Worm (Caenorhabditis elegans) whole organism, L4 larva: ENCODE data around the gene inx-11.

Experiments used
- F37D6.2 ChIP-seq: sonication (generic microtip); optimal IDR thresholded peaks from 2 replicates; lab custom pipeline; 2016; ENCODE audit warnings: mild to moderate bottlenecking, missing genetic modification characterization, missing compliant biosample characterization
- F49E8.2 ChIP-seq: sonication (generic microtip); optimal IDR thresholded peaks from 2 replicates; lab custom pipeline; 2016; ENCODE audit warnings: missing compliant biosample characterization, mild to moderate bottlenecking, missing genetic modification characterization, borderline replicate concordance
- R02D3.7 ChIP-seq: fragments of 150-350 bp; sonication (generic microtip); optimal IDR thresholded peaks from 3 replicates; lab custom pipeline; 2014; ENCODE audit warnings: missing biosample characterization, missing genetic modification characterization
- aly-2 ChIP-seq: sonication (generic microtip); optimal IDR thresholded peaks from 2 replicates; lab custom pipeline; 2018; ENCODE audit warnings: missing biosample characterization, missing genetic modification characterization
- ceh-82 ChIP-seq: sonication (generic microtip); optimal IDR thresholded peaks from 2 replicates; lab custom pipeline; 2017; ENCODE audit warnings: missing biosample characterization, missing genetic modification characterization
- jun-1 ChIP-seq: fragments of 150-350 bp; optimal IDR thresholded peaks from 2 replicates; lab custom pipeline; 2014; ENCODE audit warnings: missing biosample characterization, missing genetic modification reagents, missing genetic modification characterization
- nhr-11 ChIP-seq: fragments of 150-350 bp; optimal IDR thresholded peaks from 2 replicates; lab custom pipeline; 2014; ENCODE audit warnings: missing biosample characterization, missing genetic modification characterization
- nhr-6 ChIP-seq: fragments of 150-350 bp; optimal IDR thresholded peaks from 2 replicates; lab custom pipeline; 2014; ENCODE audit warnings: missing biosample characterization, missing genetic modification characterization
- saeg-2 ChIP-seq: fragments of 200-800 bp; sonication (Bioruptor generic); IDR thresholded peaks from 2 replicates; pipeline ENCODE4 v1.3.6; 2022; ENCODE audit warnings: missing genetic modification reagents, missing genetic modification characterization, missing compliant biosample characterization
- snpc-4 ChIP-seq: fragments of 150-350 bp; optimal IDR thresholded peaks from 2 replicates; lab custom pipeline; 2014; ENCODE audit warnings: missing biosample characterization, missing genetic modification characterization
- unc-39 ChIP-seq: sonication (generic microtip); optimal IDR thresholded peaks from 2 replicates; lab custom pipeline; 2017; ENCODE audit warnings: missing biosample characterization, missing genetic modification characterization
- zfp-3 ChIP-seq: fragments of 200-800 bp; sonication (Bioruptor generic); conservative IDR thresholded peaks from 2 replicates; pipeline ENCODE4 v1.3.6; 2022; ENCODE audit warnings: missing genetic modification reagents, missing genetic modification characterization, missing compliant biosample characterization
- ztf-11 ChIP-seq: fragments of 150-350 bp; optimal IDR thresholded peaks from 2 replicates; lab custom pipeline; 2014; ENCODE audit warnings: missing biosample characterization, missing genetic modification characterization

ce11 chrV:12517757-12518156 is 30.7 kb downstream of the inx-11 start:
- TF ChIP-seq F49E8.2 (tag; lab: Kevin White, UChicago) (no peak), snpc-4 (tag; lab: Kevin White, UChicago) (no peak), aly-2 (tag; lab: Kevin White, UChicago) (no peak), saeg-2 (GFP tag; lab: Robert Waterston, UW) (no peak), jun-1 (tag; lab: Kevin White, UChicago) (no peak), nhr-11 (tag; lab: Kevin White, UChicago) (peak; percentile 38), zfp-3 (GFP tag; lab: Robert Waterston, UW) (no peak), R02D3.7 (tag; lab: Kevin White, UChicago) (no peak), ztf-11 (tag; lab: Kevin White, UChicago) (no peak), unc-39 (no peak), F37D6.2 (tag; lab: Kevin White, UChicago) (no peak), nhr-6 (tag; lab: Kevin White, UChicago) (no peak), ceh-82 (tag; lab: Kevin White, UChicago) (no peak)
